Worm (Caenorhabditis elegans) whole organism, young adult: ENCODE results near the gene srh-19.

Source experiments
- B0019.2 ChIP-seq: fragments of 200-800 bp; sonication (Bioruptor generic); conservative IDR thresholded peaks from 2 replicates; pipeline ENCODE4 v1.3.6; 2022; ENCODE audit warnings: missing genetic modification reagents, missing genetic modification characterization, missing compliant biosample characterization
- B0336.3 ChIP-seq: fragments of 200-800 bp; sonication (Bioruptor generic); IDR thresholded peaks from 2 replicates; pipeline ENCODE4 v1.3.6; 2022; ENCODE audit warnings: missing genetic modification characterization, missing compliant biosample characterization
- C06A6.2 ChIP-seq: fragments of 200-800 bp; sonication (Bioruptor generic); conservative IDR thresholded peaks from 2 replicates; pipeline ENCODE4 v1.3.6; 2022; ENCODE audit warnings: missing genetic modification characterization, missing compliant biosample characterization
- C17E4.6 ChIP-seq: fragments of 200-800 bp; sonication (Bioruptor generic); IDR thresholded peaks from 2 replicates; pipeline ENCODE4 v1.3.6; 2022; ENCODE audit warnings: missing genetic modification reagents, missing genetic modification characterization, missing compliant biosample characterization
- F10E7.11 ChIP-seq: sonication (generic microtip); optimal IDR thresholded peaks from 2 replicates; lab custom pipeline; 2017; ENCODE audit warnings: mild to moderate bottlenecking, missing genetic modification characterization, moderate library complexity, missing compliant biosample characterization
- F22D6.2 ChIP-seq: sonication (generic microtip); optimal IDR thresholded peaks from 2 replicates; lab custom pipeline; 2016; ENCODE audit warnings: mild to moderate bottlenecking, missing genetic modification characterization, missing compliant biosample characterization
- F23B12.7 ChIP-seq: sonication (generic microtip); optimal IDR thresholded peaks from 2 replicates; lab custom pipeline; 2017; ENCODE audit warnings: missing genetic modification characterization, mild to moderate bottlenecking, missing compliant biosample characterization, antibody characterized with exemption, moderate library complexity; ENCODE audit not compliant: insufficient read depth
- F55B11.4 ChIP-seq: sonication (generic microtip); optimal IDR thresholded peaks from 2 replicates; lab custom pipeline; 2016; ENCODE audit warnings: missing compliant biosample characterization, missing genetic modification characterization, borderline replicate concordance; ENCODE audit not compliant: insufficient read depth
- F57C9.4 ChIP-seq: sonication (generic microtip); optimal IDR thresholded peaks from 2 replicates; lab custom pipeline; 2017; ENCODE audit warnings: mild to moderate bottlenecking, missing genetic modification characterization, missing compliant biosample characterization
- T07F8.4 ChIP-seq: sonication (generic microtip); optimal IDR thresholded peaks from 2 replicates; lab custom pipeline; 2016; ENCODE audit warnings: mild to moderate bottlenecking, missing genetic modification characterization, moderate library complexity, missing compliant biosample characterization
- Y56A3A.18 ChIP-seq: fragments of 200-800 bp; sonication (Bioruptor generic); IDR thresholded peaks from 2 replicates; pipeline ENCODE4 v1.3.6; 2022; ENCODE audit warnings: missing genetic modification reagents, missing genetic modification characterization, missing compliant biosample characterization
- Y67H2A.10 ChIP-seq: fragments of 200-800 bp; sonication (Bioruptor generic); conservative IDR thresholded peaks from 2 replicates; pipeline ENCODE4 v1.3.6; 2022; ENCODE audit warnings: missing genetic modification reagents, missing genetic modification characterization, missing compliant biosample characterization
- ama-1 ChIP-seq, 3 experiments: fragments of 150-350 bp in 1 of 3; sonication (generic microtip) in 2 of 3; optimal IDR thresholded peaks; 2 replicates each; lab custom pipeline; 2014 to 2018; ENCODE audit warnings: missing biosample characterization in 2 of 3, missing genetic modification characterization in 2 of 3, missing genetic modification reagents in 2 of 3
- atf-7 ChIP-seq: sonication (generic microtip); optimal IDR thresholded peaks from 2 replicates; lab custom pipeline; 2017; ENCODE audit warnings: mild to moderate bottlenecking, missing genetic modification characterization, missing compliant biosample characterization
- athp-1 ChIP-seq: sonication (generic microtip); optimal IDR thresholded peaks from 2 replicates; lab custom pipeline; 2017; ENCODE audit warnings: mild to moderate bottlenecking, missing genetic modification characterization, missing compliant biosample characterization
- attf-3 ChIP-seq: fragments of 200-800 bp; sonication (Bioruptor generic); conservative IDR thresholded peaks from 2 replicates; pipeline ENCODE4 v1.3.6; 2022; ENCODE audit warnings: missing genetic modification reagents, missing genetic modification characterization, missing compliant biosample characterization
- attf-5 ChIP-seq: fragments of 200-800 bp; sonication (Bioruptor generic); optimal IDR thresholded peaks from 2 replicates; lab custom pipeline; 2018; ENCODE audit warnings: mild to moderate bottlenecking, missing genetic modification characterization, missing compliant biosample characterization
- cebp-1 ChIP-seq, 2 experiments: fragments of 200-800 bp in 1 of 2; sonication (Bioruptor generic) in 1 of 2; sonication (generic microtip) in 1 of 2; IDR thresholded peaks in 1 of 2; optimal IDR thresholded peaks in 1 of 2; 2 replicates each; pipeline versions ENCODE4 v1.3.6 to Lab custom; 2017 to 2022; ENCODE audit warnings: missing compliant biosample characterization in 2 of 2, missing genetic modification characterization in 2 of 2, mild to moderate bottlenecking in 1 of 2, missing genetic modification reagents in 1 of 2, moderate library complexity in 1 of 2
- cebp-2 ChIP-seq: fragments of 200-800 bp; sonication (Bioruptor generic); IDR thresholded peaks from 2 replicates; pipeline ENCODE4 v1.3.6; 2022; ENCODE audit warnings: missing genetic modification characterization, missing compliant biosample characterization
- ceh-100 ChIP-seq: fragments of 200-800 bp; sonication (Bioruptor generic); IDR thresholded peaks from 2 replicates; pipeline ENCODE4 v1.3.6; 2022; ENCODE audit warnings: missing genetic modification reagents, missing genetic modification characterization, missing compliant biosample characterization
- ceh-91 ChIP-seq: fragments of 200-800 bp; sonication (Bioruptor generic); IDR thresholded peaks from 2 replicates; pipeline ENCODE4 v1.3.6; 2022; ENCODE audit warnings: missing genetic modification reagents, missing genetic modification characterization, missing compliant biosample characterization
- die-1 ChIP-seq: sonication (generic microtip); optimal IDR thresholded peaks from 2 replicates; lab custom pipeline; 2016; ENCODE audit warnings: missing genotype, mild to moderate bottlenecking, missing genetic modification characterization, missing compliant biosample characterization
- dpff-1 ChIP-seq: sonication (generic microtip); optimal IDR thresholded peaks from 2 replicates; lab custom pipeline; 2017; ENCODE audit warnings: mild to moderate bottlenecking, missing genetic modification characterization, missing compliant biosample characterization
- dpl-1 ChIP-seq: fragments of 150-350 bp; optimal IDR thresholded peaks from 2 replicates; lab custom pipeline; 2014; ENCODE audit warnings: missing biosample characterization, missing genetic modification reagents, missing genetic modification characterization
- efl-1 ChIP-seq: fragments of 150-350 bp; optimal IDR thresholded peaks from 2 replicates; lab custom pipeline; 2014; ENCODE audit warnings: missing biosample characterization, missing genetic modification reagents, missing genetic modification characterization
- egrh-3 ChIP-seq: fragments of 200-800 bp; sonication (Bioruptor generic); IDR thresholded peaks from 2 replicates; pipeline ENCODE4 v1.3.6; 2022; ENCODE audit warnings: missing genetic modification reagents, missing genetic modification characterization, missing compliant biosample characterization
- ekl-4 ChIP-seq: fragments of 200-800 bp; sonication (Bioruptor generic); IDR thresholded peaks from 2 replicates; pipeline ENCODE4 v1.3.6; 2022; ENCODE audit warnings: missing genetic modification reagents, missing genetic modification characterization, missing compliant biosample characterization
- hlh-12 ChIP-seq: sonication (generic microtip); optimal IDR thresholded peaks from 2 replicates; lab custom pipeline; 2016; ENCODE audit warnings: missing genetic modification characterization, missing compliant biosample characterization
- hlh-26 ChIP-seq: fragments of 200-800 bp; sonication (Bioruptor generic); conservative IDR thresholded peaks from 2 replicates; pipeline ENCODE4 v1.3.6; 2022; ENCODE audit warnings: missing genetic modification reagents, missing genetic modification characterization, missing compliant biosample characterization
- hmg-1.2 ChIP-seq: fragments of 200-800 bp; sonication (Bioruptor generic); IDR thresholded peaks from 2 replicates; pipeline ENCODE4 v1.3.6; 2022; ENCODE audit warnings: missing genetic modification reagents, missing genetic modification characterization, missing compliant biosample characterization
- lag-1 ChIP-seq: fragments of 200-800 bp; sonication (Bioruptor generic); IDR thresholded peaks from 2 replicates; pipeline ENCODE4 v1.3.6; 2022; ENCODE audit warnings: missing genetic modification reagents, missing genetic modification characterization, missing compliant biosample characterization
- lin-26 ChIP-seq: fragments of 200-800 bp; sonication (Bioruptor generic); IDR thresholded peaks from 2 replicates; pipeline ENCODE4 v1.3.6; 2022; ENCODE audit warnings: missing genetic modification reagents, missing genetic modification characterization, missing compliant biosample characterization
- lin-40 ChIP-seq: sonication (generic microtip); optimal IDR thresholded peaks from 2 replicates; lab custom pipeline; 2016; ENCODE audit warnings: missing genetic modification characterization, mild to moderate bottlenecking, missing compliant biosample characterization, missing genotype, missing genetic modification reagents
- lin-54 ChIP-seq: fragments of 200-800 bp; sonication (Bioruptor generic); optimal IDR thresholded peaks from 2 replicates; lab custom pipeline; 2018; ENCODE audit warnings: mild to moderate bottlenecking, missing genetic modification characterization, missing compliant biosample characterization
- lir-1 ChIP-seq: fragments of 200-800 bp; sonication (Bioruptor generic); conservative IDR thresholded peaks from 2 replicates; pipeline ENCODE4 v1.3.6; 2022; ENCODE audit warnings: missing genetic modification reagents, missing genetic modification characterization, missing compliant biosample characterization
- lsl-1 ChIP-seq: fragments of 200-800 bp; sonication (Bioruptor generic); optimal IDR thresholded peaks from 2 replicates; lab custom pipeline; 2018; ENCODE audit warnings: mild to moderate bottlenecking, missing genetic modification characterization, moderate library complexity, missing compliant biosample characterization
- madf-6 ChIP-seq: fragments of 200-800 bp; sonication (Bioruptor generic); IDR thresholded peaks from 2 replicates; pipeline ENCODE4 v1.3.6; 2022; ENCODE audit warnings: missing genetic modification reagents, missing genetic modification characterization, missing compliant biosample characterization
- madf-8 ChIP-seq: fragments of 200-800 bp; sonication (Bioruptor generic); conservative IDR thresholded peaks from 2 replicates; pipeline ENCODE4 v1.3.6; 2022; ENCODE audit warnings: missing genetic modification reagents, missing genetic modification characterization, missing compliant biosample characterization
- nfya-2 ChIP-seq: fragments of 200-800 bp; sonication (Bioruptor generic); IDR thresholded peaks from 2 replicates; pipeline ENCODE4 v1.3.6; 2022; ENCODE audit warnings: missing genetic modification reagents, missing genetic modification characterization, missing compliant biosample characterization
- nhr-27 ChIP-seq: fragments of 200-800 bp; sonication (Bioruptor generic); optimal IDR thresholded peaks from 2 replicates; lab custom pipeline; 2018; ENCODE audit warnings: mild to moderate bottlenecking, missing genetic modification characterization, moderate library complexity, missing compliant biosample characterization
- rec-8 ChIP-seq, 2 experiments: sonication (generic microtip); optimal IDR thresholded peaks; 2 replicates each; lab custom pipeline; 2016; ENCODE audit warnings: mild to moderate bottlenecking in 2 of 2, missing genetic modification characterization in 2 of 2, missing genetic modification reagents in 2 of 2, missing genotype in 2 of 2, missing biosample characterization in 1 of 2, missing compliant biosample characterization in 1 of 2, moderate library complexity in 1 of 2
- sptf-2 ChIP-seq: fragments of 200-800 bp; sonication (Bioruptor generic); optimal IDR thresholded peaks from 2 replicates; lab custom pipeline; 2018; ENCODE audit warnings: mild to moderate bottlenecking, missing genetic modification characterization, missing compliant biosample characterization
- xnd-1 ChIP-seq: sonication (generic microtip); optimal IDR thresholded peaks from 2 replicates; lab custom pipeline; 2016; ENCODE audit warnings: missing genotype, missing genetic modification reagents, missing genetic modification characterization, missing compliant biosample characterization
- ztf-18 ChIP-seq: sonication (generic microtip); optimal IDR thresholded peaks from 2 replicates; lab custom pipeline; 2016; ENCODE audit warnings: missing genotype, mild to moderate bottlenecking, missing genetic modification characterization, missing compliant biosample characterization
- ztf-22 ChIP-seq: fragments of 200-800 bp; sonication (Bioruptor generic); optimal IDR thresholded peaks from 2 replicates; lab custom pipeline; 2018; ENCODE audit warnings: mild to moderate bottlenecking, missing genetic modification characterization, moderate library complexity, missing compliant biosample characterization
- ztf-28 ChIP-seq: fragments of 200-800 bp; sonication (Bioruptor generic); IDR thresholded peaks from 2 replicates; pipeline ENCODE4 v1.3.6; 2022; ENCODE audit warnings: missing genetic modification reagents, missing genetic modification characterization, missing compliant biosample characterization
- ztf-3 ChIP-seq: fragments of 200-800 bp; sonication (Bioruptor generic); optimal IDR thresholded peaks from 2 replicates; lab custom pipeline; 2018; ENCODE audit warnings: mild to moderate bottlenecking, missing genetic modification characterization, missing compliant biosample characterization

Gene srh-19

DNA sequence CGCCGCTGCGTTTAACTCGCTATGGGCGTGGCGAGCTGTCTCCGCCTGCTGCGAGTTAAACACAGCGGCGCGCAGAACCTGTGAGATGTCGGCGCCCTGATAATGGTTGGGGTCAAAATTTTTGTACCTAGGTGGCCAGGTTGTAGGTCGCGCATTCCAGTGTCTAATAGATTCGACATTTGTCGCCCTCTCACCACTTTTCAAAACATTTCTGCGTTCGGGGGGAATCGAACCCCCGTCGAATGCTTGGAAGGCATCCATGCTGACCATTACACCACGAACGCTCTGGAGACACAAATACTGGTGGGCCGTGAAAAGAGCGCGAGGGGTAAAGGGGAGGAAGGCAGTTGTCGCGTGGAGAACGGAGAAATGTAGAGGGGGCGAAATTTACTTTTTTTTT, 33.6 kb upstream of the srh-19 start (continued):
- TF ChIP-seq cebp-1 (GFP tag; IDR thresholded peaks at IDR 0.05; lab: Robert Waterston, UW) (0 out of 2 replicates have a peak, but pooled peaks have one; percentile 35), cebp-1 (tag; optimal IDR thresholded peaks at IDR 0.05; lab: Kevin White, UChicago) (peak; percentile 78), xnd-1 (no peak), madf-6 (GFP tag; lab: Robert Waterston, UW) (peak; percentile 51; the same call in 1 of the 2 replicates), F57C9.4 (tag; lab: Kevin White, UChicago) (no peak), Y56A3A.18 (peak; percentile 88; the same call in 1 of the 2 replicates), sptf-2 (GFP tag; lab: Kevin White, UChicago) (peak; percentile 71), attf-5 (GFP tag; lab: Kevin White, UChicago) (peak; percentile 53), lin-26 (GFP tag; lab: Robert Waterston, UW) (peak; percentile 83), nfya-2 (GFP tag; lab: Robert Waterston, UW) (no peak), ceh-100 (peak; percentile 46; the same call in 1 of the 2 replicates), C17E4.6 (0 out of 2 replicates have a peak, but pooled peaks have one; percentile 34), dpff-1 (tag; lab: Kevin White, UChicago) (no peak), T07F8.4 (tag; lab: Kevin White, UChicago) (peak; percentile 47), ama-1 (optimal IDR thresholded peaks at IDR 0.05; lab: Kevin White, UChicago) (no peak), ama-1 (GFP tag; optimal IDR thresholded peaks at IDR 0.05; lab: Kevin White, UChicago) (no peak), lin-40 (tag; lab: Kevin White, UChicago) (peak; percentile 81), B0336.3 (GFP tag; lab: Robert Waterston, UW) (peak; percentile 74), F55B11.4 (no peak), ztf-28 (GFP tag; lab: Robert Waterston, UW) (no peak), Y67H2A.10 (GFP tag; lab: Robert Waterston, UW) (peak; percentile 32), C06A6.2 (GFP tag; lab: Robert Waterston, UW) (0 out of 2 replicates have a peak, but pooled peaks have one; percentile 30), cebp-2 (GFP tag; lab: Robert Waterston, UW) (0 out of 2 replicates have a peak, but pooled peaks have one; percentile 77), egrh-3 (no peak; the same call in 1 of the 2 replicates), ztf-3 (GFP tag; lab: Kevin White, UChicago) (no peak), ekl-4 (GFP tag; lab: Robert Waterston, UW) (peak; percentile 66), madf-8 (no peak), F22D6.2 (tag; lab: Kevin White, UChicago) (peak; percentile 45), lin-54 (peak; percentile 64), efl-1 (no peak), hmg-1.2 (GFP tag; lab: Robert Waterston, UW) (peak; percentile 79), hlh-26 (GFP tag; lab: Robert Waterston, UW) (no peak), lag-1 (GFP tag; lab: Robert Waterston, UW) (no peak), nhr-27 (tag; lab: Kevin White, UChicago) (peak; percentile 51), attf-3 (GFP tag; lab: Robert Waterston, UW) (no peak), atf-7 (tag; lab: Kevin White, UChicago) (peak; percentile 75), ztf-22 (GFP tag; lab: Kevin White, UChicago) (peak; percentile 70), rec-8 (tag; optimal IDR thresholded peaks at IDR 0.05; lab: Kevin White, UChicago) (peak; percentile 38 to 73), F23B12.7 (peak; percentile 23), hlh-12 (tag; lab: Kevin White, UChicago) (no peak), ceh-91 (no peak), die-1 (tag; lab: Kevin White, UChicago) (peak; percentile 81), dpl-1 (no peak), ztf-18 (peak; percentile 61), lsl-1 (GFP tag; lab: Kevin White, UChicago) (peak; percentile 2), B0019.2 (GFP tag; lab: Robert Waterston, UW) (no peak; the same call in 1 of the 2 replicates), lir-1 (GFP tag; lab: Robert Waterston, UW) (no peak; the same call in 1 of the 2 replicates), athp-1 (tag; lab: Kevin White, UChicago) (peak; percentile 29), F10E7.11 (peak; percentile 71)
